Worm (Caenorhabditis elegans) whole organism, L3 larva: ENCODE results near the gene srt-27.

Experiments used
- ZK546.5 ChIP-seq: sonication (generic microtip); optimal IDR thresholded peaks from 2 replicates; lab custom pipeline; 2017; ENCODE audit warnings: missing biosample characterization, missing genetic modification characterization
- aly-2 ChIP-seq: fragments of 150-350 bp; optimal IDR thresholded peaks from 2 replicates; lab custom pipeline; 2014; ENCODE audit warnings: missing biosample characterization, missing genetic modification characterization
- ceh-28 ChIP-seq: fragments of 150-350 bp; optimal IDR thresholded peaks from 2 replicates; lab custom pipeline; 2014; ENCODE audit warnings: missing biosample characterization, missing genetic modification reagents, missing genetic modification characterization
- egl-27 ChIP-seq: sonication (generic microtip); optimal IDR thresholded peaks from 4 replicates; lab custom pipeline; 2017; ENCODE audit warnings: missing biosample characterization, missing genetic modification reagents, missing genetic modification characterization
- egl-5 ChIP-seq: fragments of 150-350 bp; optimal IDR thresholded peaks from 2 replicates; lab custom pipeline; 2017; ENCODE audit warnings: missing biosample characterization, missing genetic modification reagents, missing genetic modification characterization, inconsistent platforms
- elt-1 ChIP-seq: fragments of 150-350 bp; optimal IDR thresholded peaks from 2 replicates; lab custom pipeline; 2014; ENCODE audit warnings: missing biosample characterization, missing genetic modification characterization
- elt-2 ChIP-seq: sonication (generic microtip); optimal IDR thresholded peaks from 2 replicates; lab custom pipeline; 2016; ENCODE audit warnings: missing genetic modification reagents, mild to moderate bottlenecking, missing genetic modification characterization, missing compliant biosample characterization
- elt-3 ChIP-seq, 3 experiments: fragments of 150-350 bp in 1 of 3; sonication (generic microtip) in 2 of 3; optimal IDR thresholded peaks; 2 replicates in 2 of 3; 4 replicates in 1 of 3; lab custom pipeline; 2014 to 2017; ENCODE audit warnings: missing biosample characterization in 3 of 3, missing genetic modification characterization in 3 of 3
- eor-1 ChIP-seq, 2 experiments: fragments of 150-350 bp; optimal IDR thresholded peaks; 2 replicates each; lab custom pipeline; 2014 to 2018; ENCODE audit warnings: missing biosample characterization in 2 of 2, missing genetic modification characterization in 2 of 2
- fkh-2 ChIP-seq: fragments of 150-350 bp; optimal IDR thresholded peaks from 2 replicates; lab custom pipeline; 2014; ENCODE audit warnings: missing biosample characterization, missing genetic modification reagents, missing genetic modification characterization
- fos-1 ChIP-seq: fragments of 150-350 bp; optimal IDR thresholded peaks from 2 replicates; lab custom pipeline; 2014; ENCODE audit warnings: missing biosample characterization, missing genetic modification characterization
- hmg-11 ChIP-seq: sonication (generic microtip); optimal IDR thresholded peaks from 2 replicates; lab custom pipeline; 2016; ENCODE audit warnings: missing genetic modification characterization, missing compliant biosample characterization
- jun-1 ChIP-seq: fragments of 150-350 bp; optimal IDR thresholded peaks from 2 replicates; lab custom pipeline; 2014; ENCODE audit warnings: missing biosample characterization, missing genetic modification reagents, missing genetic modification characterization
- lin-39 ChIP-seq: fragments of 150-350 bp; optimal IDR thresholded peaks from 2 replicates; lab custom pipeline; 2018; ENCODE audit warnings: missing biosample characterization, missing genetic modification reagents, missing genetic modification characterization
- lsy-12 ChIP-seq: sonication (generic microtip); optimal IDR thresholded peaks from 2 replicates; lab custom pipeline; 2016; ENCODE audit warnings: mild to moderate bottlenecking, missing genetic modification characterization, missing compliant biosample characterization
- mml-1 ChIP-seq: fragments of 150-350 bp; sonication (generic microtip); optimal IDR thresholded peaks from 3 replicates; lab custom pipeline; 2014; ENCODE audit warnings: missing biosample characterization, missing genetic modification characterization
- nfya-1 ChIP-seq: sonication (generic microtip); optimal IDR thresholded peaks from 2 replicates; lab custom pipeline; 2017; ENCODE audit warnings: missing genetic modification characterization, mild to moderate bottlenecking, missing compliant biosample characterization, antibody characterized with exemption, moderate library complexity; ENCODE audit not compliant: insufficient read depth
- nhr-11 ChIP-seq: fragments of 150-350 bp; optimal IDR thresholded peaks from 2 replicates; lab custom pipeline; 2014; ENCODE audit warnings: missing biosample characterization, missing genetic modification characterization
- nhr-237 ChIP-seq: fragments of 150-350 bp; optimal IDR thresholded peaks from 2 replicates; lab custom pipeline; 2014; ENCODE audit warnings: missing biosample characterization, missing genetic modification characterization
- nhr-25 ChIP-seq: sonication (generic microtip); optimal IDR thresholded peaks from 2 replicates; lab custom pipeline; 2017; ENCODE audit warnings: missing biosample characterization, missing genetic modification characterization
- nhr-28 ChIP-seq: fragments of 150-350 bp; optimal IDR thresholded peaks from 2 replicates; lab custom pipeline; 2014; ENCODE audit warnings: missing biosample characterization, missing genetic modification characterization
- nhr-43 ChIP-seq: sonication (generic microtip); optimal IDR thresholded peaks from 2 replicates; lab custom pipeline; 2016; ENCODE audit warnings: mild to moderate bottlenecking, missing genetic modification characterization, missing compliant biosample characterization; ENCODE audit not compliant: poor library complexity, severe bottlenecking
- nhr-67 ChIP-seq: fragments of 150-350 bp; optimal IDR thresholded peaks from 2 replicates; lab custom pipeline; 2014; ENCODE audit warnings: missing biosample characterization, missing genetic modification characterization
- nhr-76 ChIP-seq: fragments of 150-350 bp; sonication (generic microtip); optimal IDR thresholded peaks from 5 replicates; lab custom pipeline; 2014; ENCODE audit warnings: missing biosample characterization, missing genetic modification characterization
- nhr-77 ChIP-seq: fragments of 150-350 bp; optimal IDR thresholded peaks from 2 replicates; lab custom pipeline; 2014; ENCODE audit warnings: missing biosample characterization, missing genetic modification characterization
- pqm-1 ChIP-seq: fragments of 150-350 bp; optimal IDR thresholded peaks from 2 replicates; lab custom pipeline; 2017; ENCODE audit warnings: missing biosample characterization, missing genetic modification characterization, inconsistent platforms
- sea-2 ChIP-seq: fragments of 150-350 bp; sonication (generic microtip); optimal IDR thresholded peaks from 4 replicates; lab custom pipeline; 2014; ENCODE audit warnings: missing biosample characterization, missing genetic modification reagents, missing genetic modification characterization
- skn-1 ChIP-seq: fragments of 150-350 bp; optimal IDR thresholded peaks from 2 replicates; lab custom pipeline; 2014; ENCODE audit warnings: missing biosample characterization, missing genetic modification characterization
- snpc-4 ChIP-seq: fragments of 150-350 bp; optimal IDR thresholded peaks from 2 replicates; lab custom pipeline; 2014; ENCODE audit warnings: missing biosample characterization, missing genetic modification characterization
- tbx-2 ChIP-seq: sonication (generic microtip); optimal IDR thresholded peaks from 2 replicates; lab custom pipeline; 2016; ENCODE audit warnings: mild to moderate bottlenecking, missing genetic modification characterization, missing compliant biosample characterization
- unc-39 ChIP-seq: sonication (generic microtip); optimal IDR thresholded peaks from 4 replicates; lab custom pipeline; 2017; ENCODE audit warnings: missing biosample characterization, missing genetic modification characterization
- unc-62 ChIP-seq: fragments of 150-350 bp; sonication (generic microtip); optimal IDR thresholded peaks from 4 replicates; lab custom pipeline; 2014; ENCODE audit warnings: missing biosample characterization, missing genetic modification reagents, missing genetic modification characterization
- zag-1 ChIP-seq: fragments of 150-350 bp; optimal IDR thresholded peaks from 2 replicates; lab custom pipeline; 2014; ENCODE audit warnings: missing biosample characterization, missing genetic modification characterization
- ztf-11 ChIP-seq: fragments of 150-350 bp; optimal IDR thresholded peaks from 2 replicates; lab custom pipeline; 2014; ENCODE audit warnings: missing biosample characterization, missing genetic modification characterization
- ztf-4 ChIP-seq: fragments of 150-350 bp; optimal IDR thresholded peaks from 2 replicates; lab custom pipeline; 2014; ENCODE audit warnings: missing biosample characterization, missing genetic modification characterization

Gene srt-27

ce11 chrV:2725225-2725624 lies 4.6 kb upstream of the srt-27 start, which contains the start of gene srg-59:
TSS of gene srg-59 (minus strand) at chrV:2725325.
- no peak for TF ChIP-seq elt-1 (tag; lab: Kevin White, UChicago)
- TF ChIP-seq nhr-11: no peak
- no peak for TF ChIP-seq nhr-67
- no peak for TF ChIP-seq skn-1 (tag; lab: Kevin White, UChicago)

- TF ChIP-seq skn-1 (tag; lab: Kevin White, UChicago) (no peak), elt-3 (tag; optimal IDR thresholded peaks at IDR 0.05; lab: Kevin White, UChicago) (no peak), egl-27 (tag; lab: Kevin White, UChicago) (no peak), egl-5 (tag; lab: Kevin White, UChicago) (no peak), nhr-28 (no peak)
Observed at ce11 chrV:2722555-2722954, 1.9 kb upstream of the srt-27 start, which contains the start of gene srg-60. TSS of gene srg-60 (minus strand) at chrV:2722655.

ce11 chrV:2718688-2719185 lies 1.9 kb downstream of the srt-27 start, which contains the start of gene srt-29:
TSS of gene srt-29 (minus strand) at chrV:2719135.
- no peak for TF ChIP-seq lsy-12
- no peak for TF ChIP-seq unc-39
- TF ChIP-seq elt-1 (tag; lab: Kevin White, UChicago): no peak
- no peak for TF ChIP-seq zag-1 (tag; lab: Kevin White, UChicago)
- TF ChIP-seq ceh-28 (tag; lab: Kevin White, UChicago): no peak
- TF ChIP-seq fkh-2 (tag; lab: Kevin White, UChicago): no peak
- TF ChIP-seq, all 47 proteins: peak for 0

- TF ChIP-seq nhr-28 (no peak), zag-1 (tag; lab: Kevin White, UChicago) (no peak), aly-2 (no peak), elt-3 (tag; optimal IDR thresholded peaks at IDR 0.05; lab: Kevin White, UChicago) (no peak), lin-39 (tag; lab: Kevin White, UChicago) (no peak), ztf-11 (tag; lab: Kevin White, UChicago) (no peak), elt-2 (tag; lab: Kevin White, UChicago) (no peak), fos-1 (tag; lab: Kevin White, UChicago) (no peak), mml-1 (no peak), elt-1 (tag; lab: Kevin White, UChicago) (no peak), nhr-237 (tag; lab: Kevin White, UChicago) (no peak), ztf-4 (tag; lab: Kevin White, UChicago) (no peak), unc-62 (GFP tag; lab: Kevin White, UChicago) (no peak), jun-1 (tag; lab: Kevin White, UChicago) (no peak), egl-27 (tag; lab: Kevin White, UChicago) (no peak)
Observed at ce11 chrV:2716933-2717332, 3.7 kb downstream of the srt-27 start.

ce11 chrV:2713532-2713931 lies 7.1 kb downstream of the srt-27 start, which contains the start of gene srt-28:
TSS of gene srt-28 (minus strand) at chrV:2713632.
- TF ChIP-seq mml-1: no peak

- no peak for TF ChIP-seq ZK546.5 (tag; lab: Kevin White, UChicago)
- TF ChIP-seq nhr-76: no peak
- no peak for TF ChIP-seq nhr-77
- TF ChIP-seq nhr-67: no peak
- no peak for TF ChIP-seq ztf-4 (tag; lab: Kevin White, UChicago)
- TF ChIP-seq lsy-12: no peak
- TF ChIP-seq eor-1 (tag; optimal IDR thresholded peaks at IDR 0.05; lab: Kevin White, UChicago): no peak
- TF ChIP-seq mml-1: no peak
- TF ChIP-seq hmg-11 (tag; lab: Kevin White, UChicago): no peak
- no peak for TF ChIP-seq nhr-25 (tag; lab: Kevin White, UChicago)
- TF ChIP-seq elt-3 (tag; optimal IDR thresholded peaks at IDR 0.05; lab: Kevin White, UChicago): no peak
- peak; percentile 80 for TF ChIP-seq pqm-1
- TF ChIP-seq fos-1 (tag; lab: Kevin White, UChicago): no peak
- no peak for TF ChIP-seq egl-27 (tag; lab: Kevin White, UChicago)
- no peak for TF ChIP-seq nhr-28
- no peak for TF ChIP-seq ztf-11 (tag; lab: Kevin White, UChicago)
- TF ChIP-seq sea-2 (GFP tag; lab: Kevin White, UChicago): no peak
- peak; percentile 86 for TF ChIP-seq elt-2 (tag; lab: Kevin White, UChicago)
- TF ChIP-seq nhr-43 (tag; lab: Kevin White, UChicago): no peak
- peak; percentile 14 for TF ChIP-seq nfya-1
- no peak for TF ChIP-seq tbx-2 (tag; lab: Kevin White, UChicago)
- no peak for TF ChIP-seq unc-39
- TF ChIP-seq snpc-4 (tag; lab: Kevin White, UChicago): no peak
Observed at ce11 chrV:2711429-2711828, 9.2 kb downstream of the srt-27 start, which contains the start of gene C24B9.3. TSS of gene C24B9.3 (minus strand) at chrV:2711599.
